Worm (Caenorhabditis elegans): ENCODE results near the gene C18D1.2.

C18D1.2 gene

DNA sequence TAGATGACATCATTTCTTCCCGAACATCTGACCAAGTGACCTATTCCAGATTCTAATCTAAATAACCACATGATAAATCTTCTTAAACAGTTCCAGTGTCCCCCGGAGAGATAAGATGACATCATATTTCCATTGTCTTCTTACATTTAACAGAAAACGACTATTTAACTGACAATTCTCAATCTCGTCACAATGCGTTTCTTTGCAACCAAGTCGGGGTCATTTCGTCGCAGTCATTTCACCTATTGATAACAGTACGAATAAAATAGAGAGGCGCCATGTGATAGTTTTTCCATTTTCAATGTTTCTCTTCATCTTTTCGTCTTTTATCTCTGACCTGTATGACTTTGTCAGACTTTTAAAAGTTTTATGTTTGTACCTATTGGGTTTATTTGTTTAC lies 27.7 kb upstream of the C18D1.2 start (continued):
- no peak for TF ChIP-seq ets-5 (GFP tag; IDR thresholded peaks at IDR 0.05)
- no peak for TF ChIP-seq nhr-11 (tag; optimal IDR thresholded peaks at IDR 0.05)
- peak; percentile 84 for TF ChIP-seq blmp-1 (tag; optimal IDR thresholded peaks at IDR 0.05)
- no peak for TF ChIP-seq hlh-17 (GFP tag; optimal IDR thresholded peaks at IDR 0.05; ENCODE audit: borderline replicate concordance)
- no peak for TF ChIP-seq aly-2 (tag; optimal IDR thresholded peaks at IDR 0.05)
- peak; percentile 32; the same call in 1 of the 2 replicates for TF ChIP-seq nhr-19 (GFP tag; conservative IDR thresholded peaks at IDR 0.05)
- no peak for TF ChIP-seq nhr-84 (tag; optimal IDR thresholded peaks at IDR 0.05)
- no peak for TF ChIP-seq lin-13 (GFP tag; optimal IDR thresholded peaks at IDR 0.05)
- no peak for TF ChIP-seq unc-86 (tag; optimal IDR thresholded peaks at IDR 0.05)
- peak in 1 of 2 experiments; percentile 8 for TF ChIP-seq lsy-2 (tag; optimal IDR thresholded peaks at IDR 0.05)
- no peak for TF ChIP-seq efl-1 (optimal IDR thresholded peaks at IDR 0.05)
- no peak for TF ChIP-seq efl-1 (GFP tag; optimal IDR thresholded peaks at IDR 0.05 in 1 of 2)
- peak; percentile 53 for TF ChIP-seq elt-2 (tag; optimal IDR thresholded peaks at IDR 0.05)
- TF ChIP-seq sup-37 (GFP tag; optimal IDR thresholded peaks at IDR 0.05): no peak
- no peak for TF ChIP-seq nhr-28 (tag; optimal IDR thresholded peaks at IDR 0.05)
- TF ChIP-seq unc-30 (tag; optimal IDR thresholded peaks at IDR 0.05): no peak
- no peak for TF ChIP-seq grh-1 (GFP tag; IDR thresholded peaks at IDR 0.05)
- no peak for TF ChIP-seq ztf-11 (tag; optimal IDR thresholded peaks at IDR 0.05)
- no peak for TF ChIP-seq zip-4 (GFP tag; optimal IDR thresholded peaks at IDR 0.05)
- no peak for TF ChIP-seq dsc-1 (tag; optimal IDR thresholded peaks at IDR 0.05)
- peak; percentile 90 for TF ChIP-seq nhr-85 (tag)
- TF ChIP-seq nhr-237 (tag; optimal IDR thresholded peaks at IDR 0.05): no peak

- TF ChIP-seq lsy-2 (tag; optimal IDR thresholded peaks at IDR 0.05) (no peak), pag-3 (tag; optimal IDR thresholded peaks at IDR 0.05; ENCODE audit: borderline replicate concordance, insufficient read depth) (no peak), alr-1 (tag; optimal IDR thresholded peaks at IDR 0.05; ENCODE audit: borderline replicate concordance) (no peak), ama-1 (optimal IDR thresholded peaks at IDR 0.05) (no peak), hlh-4 (tag; optimal IDR thresholded peaks at IDR 0.05) (no peak), nhr-19 (GFP tag; conservative IDR thresholded peaks at IDR 0.05) (no peak), mef-2 (tag; optimal IDR thresholded peaks at IDR 0.05) (no peak)
Measured at ce11 chrII:10029890-10030289, 26.9 kb upstream of the C18D1.2 start, which contains the start of gene ttc-36. Gene ttc-36 (plus strand): TSS chrII:10030190.

DNA sequence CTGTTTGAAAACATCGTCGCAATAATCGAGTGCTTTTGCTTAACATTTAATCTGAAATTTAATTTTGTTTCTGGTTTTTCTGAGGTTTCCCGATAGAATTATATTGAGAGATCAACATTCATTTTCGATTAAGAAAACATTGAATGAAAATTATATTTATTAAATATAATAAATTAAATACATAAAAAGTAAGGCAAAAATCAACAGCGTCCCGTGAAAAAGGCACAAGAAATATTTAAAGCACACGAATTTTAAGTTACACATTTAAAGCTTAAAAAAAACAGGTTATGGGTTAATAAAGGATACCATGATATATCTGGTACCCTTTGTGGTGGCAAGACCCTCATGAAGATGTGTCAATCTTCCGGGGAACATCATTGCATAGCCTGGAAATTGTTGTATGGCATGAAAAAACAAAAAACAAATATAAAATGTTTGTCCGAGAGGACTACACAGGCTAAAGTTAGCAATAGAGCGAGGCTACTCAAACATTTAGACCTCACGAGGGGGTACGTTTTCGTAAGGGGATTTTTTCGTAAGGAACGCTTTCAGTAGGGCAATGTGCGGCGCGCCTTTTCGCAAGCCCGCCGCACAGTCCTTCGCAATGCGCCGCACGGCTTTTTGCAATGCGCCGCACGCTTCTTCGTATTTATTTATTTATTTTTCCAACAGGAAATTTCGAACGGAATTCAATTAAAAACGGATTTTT lies 23.5 kb upstream of the C18D1.2 start, which contains the start of gene mtcu-2:
TSS of gene mtcu-2 (minus strand) at position 51 of the 709 bp plus-strand sequence.
- TF ChIP-seq ceh-90 (tag; optimal IDR thresholded peaks at IDR 0.05): peak; percentile 27
- TF ChIP-seq nhr-47 (tag; optimal IDR thresholded peaks at IDR 0.05): peak; percentile 90
- peak; percentile 57 for TF ChIP-seq vab-15 (tag; optimal IDR thresholded peaks at IDR 0.05)
- TF ChIP-seq nhr-85 (tag): peak; percentile 96
- peak; percentile 87 for TF ChIP-seq swsn-7 (tag; optimal IDR thresholded peaks at IDR 0.05)
- peak; percentile 74 to 84 for TF ChIP-seq lin-35 (GFP tag; optimal IDR thresholded peaks at IDR 0.05)
- TF ChIP-seq mab-9 (GFP tag; IDR thresholded peaks at IDR 0.05): peak; percentile 97
- TF ChIP-seq pax-3 (tag; optimal IDR thresholded peaks at IDR 0.05): peak; percentile 81
- TF ChIP-seq blmp-1 (tag; optimal IDR thresholded peaks at IDR 0.05): peak; percentile 59
- TF ChIP-seq snpc-4 (tag; optimal IDR thresholded peaks at IDR 0.05): peak; percentile 47
- peak; percentile 43 for TF ChIP-seq zip-4 (GFP tag; optimal IDR thresholded peaks at IDR 0.05)
- TF ChIP-seq mdl-1 (tag; optimal IDR thresholded peaks at IDR 0.05): peak in 1 of 2 experiments; percentile 45
- TF ChIP-seq nhr-237 (tag; optimal IDR thresholded peaks at IDR 0.05): peak; percentile 24
- TF ChIP-seq lsy-2 (tag; optimal IDR thresholded peaks at IDR 0.05): peak; percentile 74 to 88
- peak; percentile 51 to 72 (median 65) for TF ChIP-seq dpl-1 (GFP tag; optimal IDR thresholded peaks at IDR 0.05)
- TF ChIP-seq dsc-1 (tag; optimal IDR thresholded peaks at IDR 0.05): peak; percentile 80
- TF ChIP-seq elt-2 (tag; optimal IDR thresholded peaks at IDR 0.05): peak; percentile 0
- peak; percentile 61 for TF ChIP-seq C04F5.9 (tag; optimal IDR thresholded peaks at IDR 0.05)
- peak; percentile 10 for TF ChIP-seq ceh-8 (GFP tag; optimal IDR thresholded peaks at IDR 0.05)
- TF ChIP-seq nhr-19 (GFP tag; conservative IDR thresholded peaks at IDR 0.05): peak; percentile 98
- peak; percentile 6 for TF ChIP-seq fos-1 (tag; optimal IDR thresholded peaks at IDR 0.05)
- peak; percentile 91 for TF ChIP-seq rnt-1 (tag; optimal IDR thresholded peaks at IDR 0.05)
- peak; percentile 71 for TF ChIP-seq sox-4 (tag; optimal IDR thresholded peaks at IDR 0.05)
- TF ChIP-seq lir-3 (tag; optimal IDR thresholded peaks at IDR 0.05; ENCODE audit: poor library complexity): peak; percentile 79
- TF ChIP-seq fkh-4 (tag; optimal IDR thresholded peaks at IDR 0.05; ENCODE audit: borderline replicate concordance): peak; percentile 12
- peak; percentile 99 for TF ChIP-seq isw-1 (GFP tag; IDR thresholded peaks at IDR 0.05)
- peak; percentile 85 for TF ChIP-seq tbx-2 (tag; optimal IDR thresholded peaks at IDR 0.05)
- TF ChIP-seq lin-15B (tag; optimal IDR thresholded peaks at IDR 0.05): peak; percentile 85
